Worm (Caenorhabditis elegans) whole organism, late embryonic: ENCODE measurements around the gene C07E3.4.
A peak's percentile ranks its signal among the peaks of the same experiment; 100 is the strongest.

Experiments used
- C38D4.7 ChIP-seq: fragments of 200-800 bp; sonication (Bioruptor generic); optimal IDR thresholded peaks from 2 replicates; lab custom pipeline; 2018; ENCODE audit warnings: mild to moderate bottlenecking, missing genetic modification characterization, moderate library complexity, missing compliant biosample characterization
- F13H6.1 ChIP-seq: sonication (generic microtip); optimal IDR thresholded peaks from 2 replicates; lab custom pipeline; 2016; ENCODE audit warnings: missing genetic modification characterization, missing compliant biosample characterization
- K09A11.1 ChIP-seq: sonication (generic microtip); optimal IDR thresholded peaks from 2 replicates; lab custom pipeline; 2017; ENCODE audit warnings: antibody characterized with exemption, mild to moderate bottlenecking, missing genetic modification characterization, missing compliant biosample characterization; ENCODE audit not compliant: insufficient read depth
- ama-1 ChIP-seq: fragments of 150-350 bp; optimal IDR thresholded peaks from 2 replicates; lab custom pipeline; 2014
- ceh-18 ChIP-seq: sonication (generic microtip); optimal IDR thresholded peaks from 2 replicates; lab custom pipeline; 2016; ENCODE audit warnings: missing genetic modification characterization, missing compliant biosample characterization
- ceh-2 ChIP-seq: sonication (generic microtip); optimal IDR thresholded peaks from 2 replicates; lab custom pipeline; 2016; ENCODE audit warnings: missing genotype, missing genetic modification characterization, missing compliant biosample characterization
- ceh-22 ChIP-seq: sonication (generic microtip); optimal IDR thresholded peaks from 2 replicates; lab custom pipeline; 2017; ENCODE audit warnings: missing biosample characterization, missing genetic modification characterization
- ceh-31 ChIP-seq: sonication (generic microtip); optimal IDR thresholded peaks from 2 replicates; lab custom pipeline; 2016; ENCODE audit warnings: missing genetic modification characterization, missing compliant biosample characterization
- ceh-45 ChIP-seq: fragments of 200-800 bp; sonication (Bioruptor generic); IDR thresholded peaks from 2 replicates; pipeline ENCODE4 v1.3.6; 2022; ENCODE audit warnings: missing genetic modification reagents, missing genetic modification characterization, missing compliant biosample characterization
- ceh-48 ChIP-seq: sonication (generic microtip); optimal IDR thresholded peaks from 2 replicates; lab custom pipeline; 2016; ENCODE audit warnings: missing genetic modification characterization, inconsistent platforms, missing compliant biosample characterization
- che-1 ChIP-seq: sonication (generic microtip); optimal IDR thresholded peaks from 2 replicates; lab custom pipeline; 2016; ENCODE audit warnings: mild to moderate bottlenecking, missing genetic modification characterization, missing compliant biosample characterization
- dve-1 ChIP-seq: sonication (generic microtip); optimal IDR thresholded peaks from 2 replicates; lab custom pipeline; 2017; ENCODE audit warnings: antibody characterized with exemption, mild to moderate bottlenecking, missing genetic modification characterization, missing compliant biosample characterization
- elt-2 ChIP-seq: sonication (generic microtip); optimal IDR thresholded peaks from 2 replicates; lab custom pipeline; 2016; ENCODE audit warnings: missing genetic modification reagents, missing genetic modification characterization, missing compliant biosample characterization
- elt-4 ChIP-seq: sonication (generic microtip); optimal IDR thresholded peaks from 2 replicates; lab custom pipeline; 2016; ENCODE audit warnings: missing genetic modification characterization, missing compliant biosample characterization
- ets-4 ChIP-seq: sonication (generic microtip); optimal IDR thresholded peaks from 2 replicates; lab custom pipeline; 2016; ENCODE audit warnings: missing genetic modification characterization, missing compliant biosample characterization
- fkh-10 ChIP-seq: fragments of 150-350 bp; optimal IDR thresholded peaks from 2 replicates; lab custom pipeline; 2014; ENCODE audit warnings: missing biosample characterization, missing genetic modification reagents, missing genetic modification characterization
- hlh-13 ChIP-seq: fragments of 200-800 bp; sonication (Bioruptor generic); optimal IDR thresholded peaks from 2 replicates; lab custom pipeline; 2018; ENCODE audit warnings: mild to moderate bottlenecking, missing genetic modification characterization, missing compliant biosample characterization
- hlh-30 ChIP-seq: sonication (generic microtip); optimal IDR thresholded peaks from 2 replicates; lab custom pipeline; 2017; ENCODE audit warnings: antibody characterized with exemption, missing genetic modification characterization, missing compliant biosample characterization; ENCODE audit not compliant: insufficient read depth
- madf-2 ChIP-seq: sonication (generic microtip); optimal IDR thresholded peaks from 2 replicates; lab custom pipeline; 2017; ENCODE audit warnings: missing genetic modification characterization, missing compliant biosample characterization
- mec-3 ChIP-seq: sonication (generic microtip); optimal IDR thresholded peaks from 2 replicates; lab custom pipeline; 2016; ENCODE audit warnings: borderline replicate concordance, missing genetic modification characterization, missing compliant biosample characterization
- nfya-1 ChIP-seq: sonication (generic microtip); optimal IDR thresholded peaks from 2 replicates; lab custom pipeline; 2017; ENCODE audit warnings: missing genetic modification characterization, mild to moderate bottlenecking, missing compliant biosample characterization, antibody characterized with exemption, moderate library complexity
- nhr-11 ChIP-seq: fragments of 150-350 bp; optimal IDR thresholded peaks from 2 replicates; lab custom pipeline; 2014; ENCODE audit warnings: missing biosample characterization, missing genetic modification characterization
- odd-2 ChIP-seq: sonication (generic microtip); optimal IDR thresholded peaks from 2 replicates; lab custom pipeline; 2017; ENCODE audit warnings: antibody characterized with exemption, mild to moderate bottlenecking, missing genetic modification characterization, missing compliant biosample characterization
- pag-3 ChIP-seq: sonication (generic microtip); optimal IDR thresholded peaks from 2 replicates; lab custom pipeline; 2016; ENCODE audit warnings: missing compliant biosample characterization, missing genetic modification characterization, borderline replicate concordance
- pat-9 ChIP-seq: fragments of 200-800 bp; sonication (Bioruptor generic); optimal IDR thresholded peaks from 2 replicates; lab custom pipeline; 2018; ENCODE audit warnings: mild to moderate bottlenecking, missing genetic modification characterization, moderate library complexity, missing compliant biosample characterization
- pha-2 ChIP-seq: sonication (generic microtip); optimal IDR thresholded peaks from 2 replicates; lab custom pipeline; 2017; ENCODE audit warnings: mild to moderate bottlenecking, missing genetic modification characterization, missing compliant biosample characterization
- pha-4 ChIP-seq: fragments of 150-350 bp; optimal IDR thresholded peaks from 2 replicates; lab custom pipeline; 2018; ENCODE audit warnings: missing biosample characterization, missing genetic modification reagents, missing genetic modification characterization
- pqm-1 ChIP-seq: sonication (generic microtip); optimal IDR thresholded peaks from 2 replicates; lab custom pipeline; 2016; ENCODE audit warnings: missing genetic modification characterization, missing compliant biosample characterization
- pros-1 ChIP-seq: fragments of 150-350 bp; optimal IDR thresholded peaks from 2 replicates; lab custom pipeline; 2014; ENCODE audit warnings: missing biosample characterization, missing genetic modification reagents, missing genetic modification characterization
- ref-2 ChIP-seq: sonication (generic microtip); optimal IDR thresholded peaks from 2 replicates; lab custom pipeline; 2016; ENCODE audit warnings: missing genetic modification characterization, missing compliant biosample characterization
- rnt-1 ChIP-seq: sonication (generic microtip); optimal IDR thresholded peaks from 2 replicates; lab custom pipeline; 2016; ENCODE audit warnings: missing genetic modification characterization, missing compliant biosample characterization
- sox-2 ChIP-seq: fragments of 200-800 bp; sonication (Bioruptor generic); IDR thresholded peaks from 2 replicates; pipeline ENCODE4 v1.3.6; 2022; ENCODE audit warnings: missing genetic modification reagents, missing genetic modification characterization, missing compliant biosample characterization
- syd-9 ChIP-seq: sonication (generic microtip); optimal IDR thresholded peaks from 2 replicates; lab custom pipeline; 2016; ENCODE audit warnings: mild to moderate bottlenecking, missing genetic modification characterization, moderate library complexity, missing compliant biosample characterization
- tbx-2 ChIP-seq: sonication (generic microtip); optimal IDR thresholded peaks from 2 replicates; lab custom pipeline; 2016; ENCODE audit warnings: missing genetic modification characterization, missing compliant biosample characterization
- tbx-7 ChIP-seq: sonication (generic microtip); optimal IDR thresholded peaks from 2 replicates; lab custom pipeline; 2016; ENCODE audit warnings: missing genotype, missing genetic modification characterization, missing compliant biosample characterization
- ttx-3 ChIP-seq: sonication (generic microtip); optimal IDR thresholded peaks from 2 replicates; lab custom pipeline; 2016; ENCODE audit warnings: missing genetic modification reagents, missing genetic modification characterization, missing compliant biosample characterization
- unc-42 ChIP-seq: sonication (generic microtip); optimal IDR thresholded peaks from 2 replicates; lab custom pipeline; 2016; ENCODE audit warnings: missing genotype, missing genetic modification characterization, missing compliant biosample characterization
- unc-55 ChIP-seq: sonication (generic microtip); optimal IDR thresholded peaks from 2 replicates; lab custom pipeline; 2017; ENCODE audit warnings: missing biosample characterization, missing genetic modification reagents, missing genetic modification characterization
- unc-86 ChIP-seq: sonication (generic microtip); optimal IDR thresholded peaks from 2 replicates; lab custom pipeline; 2016; ENCODE audit warnings: missing genetic modification characterization, missing compliant biosample characterization
- ztf-16 ChIP-seq: sonication (generic microtip); optimal IDR thresholded peaks from 2 replicates; lab custom pipeline; 2017; ENCODE audit warnings: missing genetic modification characterization, missing compliant biosample characterization

C07E3.4 gene

ce11 chrII:10373536-10374169, 13.1 kb downstream of the C07E3.4 start (continued):
- no peak for TF ChIP-seq che-1 (tag; lab: Kevin White, UChicago)
- no peak for TF ChIP-seq ama-1 (lab: Kevin White, UChicago)
- no peak for TF ChIP-seq rnt-1 (tag; lab: Kevin White, UChicago)
- no peak for TF ChIP-seq madf-2 (tag; lab: Kevin White, UChicago)
- no peak for TF ChIP-seq K09A11.1 (tag; lab: Kevin White, UChicago)
- TF ChIP-seq nhr-11 (tag; lab: Kevin White, UChicago), result no peak
- TF ChIP-seq sox-2, result no peak

ce11 chrII:10374776-10375175, 14.2 kb downstream of the C07E3.4 start:
- no peak for TF ChIP-seq rnt-1 (tag; lab: Kevin White, UChicago)
- TF ChIP-seq unc-86 (tag; lab: Kevin White, UChicago), result no peak
- TF ChIP-seq mec-3, result no peak
- TF ChIP-seq elt-4, result no peak
- TF ChIP-seq, all 69 proteins: peak for 0

ce11 chrII:10377901-10378300, 17.3 kb downstream of the C07E3.4 start:
- TF ChIP-seq odd-2 (tag; lab: Kevin White, UChicago) (no peak), elt-4 (no peak), unc-86 (tag; lab: Kevin White, UChicago) (no peak), C38D4.7 (GFP tag; lab: Kevin White, UChicago) (no peak), pqm-1 (tag; lab: Kevin White, UChicago) (no peak), tbx-7 (no peak), dve-1 (tag; lab: Kevin White, UChicago) (no peak), pha-2 (tag; lab: Kevin White, UChicago) (no peak), fkh-10 (GFP tag; lab: Kevin White, UChicago) (no peak), ceh-48 (no peak), pat-9 (tag; lab: Kevin White, UChicago) (no peak)

ce11 chrII:10379546-10379945, 19.0 kb downstream of the C07E3.4 start:
- TF ChIP-seq ref-2 (tag; lab: Kevin White, UChicago) (no peak), nfya-1 (tag; lab: Kevin White, UChicago) (no peak), ceh-45 (no peak)

- TF ChIP-seq tbx-2 (tag; lab: Kevin White, UChicago), result peak; percentile 41
- peak; percentile 9 for TF ChIP-seq hlh-30 (tag; lab: Kevin White, UChicago)
- TF ChIP-seq dve-1 (tag; lab: Kevin White, UChicago), result peak; percentile 29
- TF ChIP-seq unc-42 (tag; lab: Kevin White, UChicago), result no peak
- TF ChIP-seq pha-4, result no peak
- TF ChIP-seq ref-2 (tag; lab: Kevin White, UChicago), result peak; percentile 8
- TF ChIP-seq unc-55 (GFP tag; lab: Kevin White, UChicago), result peak; percentile 62
- TF ChIP-seq ceh-31, result peak; percentile 33
- TF ChIP-seq madf-2 (tag; lab: Kevin White, UChicago), result peak; percentile 3
- TF ChIP-seq sox-2, result no peak
- TF ChIP-seq F13H6.1 (tag; lab: Kevin White, UChicago), result peak; percentile 24
- peak; percentile 11 for TF ChIP-seq ets-4 (tag; lab: Kevin White, UChicago)
- no peak for TF ChIP-seq ceh-22
- no peak for TF ChIP-seq pqm-1 (tag; lab: Kevin White, UChicago)
- TF ChIP-seq hlh-13 (GFP tag; lab: Kevin White, UChicago), result no peak
- no peak for TF ChIP-seq che-1 (tag; lab: Kevin White, UChicago)
- TF ChIP-seq syd-9 (tag; lab: Kevin White, UChicago), result no peak
- no peak for TF ChIP-seq pag-3 (tag; lab: Kevin White, UChicago)
- TF ChIP-seq nhr-11 (tag; lab: Kevin White, UChicago), result no peak
- TF ChIP-seq nfya-1 (tag; lab: Kevin White, UChicago), result peak; percentile 71
- peak; percentile 6 for TF ChIP-seq ztf-16
- no peak for TF ChIP-seq ttx-3 (tag; lab: Kevin White, UChicago)
- TF ChIP-seq ceh-18 (tag; lab: Kevin White, UChicago), result peak; percentile 58
- no peak for TF ChIP-seq pros-1 (tag; lab: Kevin White, UChicago)
- TF ChIP-seq elt-2 (tag; lab: Kevin White, UChicago), result no peak
- TF ChIP-seq ceh-2 (tag; lab: Kevin White, UChicago), result peak; percentile 28
These were observed 21.7 kb downstream of the C07E3.4 start for ce11 chrII:10382247-10382646.
